Worm (Caenorhabditis elegans): ENCODE data around the gene ckb-4.

Gene ckb-4

DNA sequence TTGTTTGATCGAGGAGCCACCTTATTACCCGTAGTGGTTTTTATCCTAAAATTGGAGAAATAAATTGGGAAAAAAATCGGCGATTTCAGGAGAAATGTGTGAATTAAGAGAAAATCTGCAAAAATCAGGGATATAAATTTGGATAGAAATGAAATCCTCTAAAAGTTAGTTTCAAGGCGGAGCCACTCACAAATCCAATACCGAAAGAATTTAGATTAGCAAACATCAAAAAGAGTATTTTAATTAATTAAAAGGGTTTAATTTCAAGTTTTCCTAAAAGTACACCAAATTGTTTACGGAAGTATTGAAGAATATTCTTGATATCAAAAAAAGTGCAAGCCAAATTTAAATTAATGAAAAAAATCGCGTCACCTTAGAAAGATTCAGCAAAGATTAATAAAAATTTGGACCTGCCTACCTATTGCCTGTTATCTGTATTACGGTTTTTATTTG lies 12.7 kb upstream of the ckb-4 start, which contains the start of gene F22F7.8:
F22F7.8 (minus strand) TSS at position 51 of the 453 bp plus-strand sequence.
- TF ChIP-seq B0035.1 (tag; optimal IDR thresholded peaks at IDR 0.05) (no peak), B0019.2 (GFP tag; conservative IDR thresholded peaks at IDR 0.05) (no peak), madf-8 (GFP tag; conservative IDR thresholded peaks at IDR 0.05) (no peak), D2030.7 (GFP tag; IDR thresholded peaks at IDR 0.05) (no peak), hlh-12 (tag; optimal IDR thresholded peaks at IDR 0.05) (no peak), F57C9.4 (tag; optimal IDR thresholded peaks at IDR 0.05) (no peak), nhr-27 (tag; optimal IDR thresholded peaks at IDR 0.05) (no peak), nhr-120 (GFP tag; IDR thresholded peaks at IDR 0.05) (no peak), lag-1 (GFP tag; IDR thresholded peaks at IDR 0.05) (no peak), aptf-2 (GFP tag; conservative IDR thresholded peaks at IDR 0.05) (no peak), lin-40 (tag; optimal IDR thresholded peaks at IDR 0.05) (no peak), pha-4 (tag; optimal IDR thresholded peaks at IDR 0.05) (no peak), ztf-22 (GFP tag; optimal IDR thresholded peaks at IDR 0.05) (no peak), C17E4.6 (GFP tag; IDR thresholded peaks at IDR 0.05) (no peak), cebp-1 (GFP tag; IDR thresholded peaks at IDR 0.05) (no peak), cebp-1 (tag; optimal IDR thresholded peaks at IDR 0.05) (no peak), mel-28 (tag; optimal IDR thresholded peaks at IDR 0.05; ENCODE audit: borderline replicate concordance) (no peak)

DNA sequence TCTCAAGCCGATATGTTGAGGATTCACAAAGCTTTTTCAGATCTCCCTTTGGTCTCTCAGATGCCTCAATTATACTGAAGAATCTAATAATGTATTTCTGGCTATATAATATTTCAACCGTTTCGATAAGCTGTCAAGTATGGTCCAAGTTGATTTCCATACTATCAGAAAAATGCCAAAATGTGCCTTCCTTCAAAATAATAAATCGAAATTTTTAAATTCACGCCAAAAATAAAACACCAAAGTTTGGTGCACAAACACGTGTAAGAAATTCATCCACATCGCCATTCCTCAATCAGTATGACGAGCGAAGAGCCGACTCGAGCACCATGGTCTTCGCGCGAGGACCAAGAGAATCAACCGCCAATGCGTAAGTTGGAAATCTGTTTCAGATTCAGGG lies 10.3 kb upstream of the ckb-4 start, which contains the start of gene F22F7.11:
F22F7.11 (plus strand) TSS at position 301 of the 400 bp plus-strand sequence.
- TF ChIP-seq tlf-1 (GFP tag; optimal IDR thresholded peaks at IDR 0.05): no peak
- no peak for TF ChIP-seq nfyb-1 (GFP tag; IDR thresholded peaks at IDR 0.05)
- TF ChIP-seq lag-1 (GFP tag; IDR thresholded peaks at IDR 0.05): no peak
- no peak for TF ChIP-seq B0019.2 (GFP tag; conservative IDR thresholded peaks at IDR 0.05)
- TF ChIP-seq ztf-18 (tag; optimal IDR thresholded peaks at IDR 0.05): no peak
- TF ChIP-seq nfya-2 (GFP tag; IDR thresholded peaks at IDR 0.05): no peak
- no peak for TF ChIP-seq Y67H2A.10 (GFP tag; conservative IDR thresholded peaks at IDR 0.05)
- TF ChIP-seq mxl-1 (tag; optimal IDR thresholded peaks at IDR 0.05): no peak
- no peak for TF ChIP-seq nfya-1 (tag; optimal IDR thresholded peaks at IDR 0.05; ENCODE audit: borderline replicate concordance, insufficient read depth)
- no peak for TF ChIP-seq dox-1 (GFP tag; IDR thresholded peaks at IDR 0.05)
- no peak for TF ChIP-seq nhr-80 (tag; optimal IDR thresholded peaks at IDR 0.05)
- no peak for TF ChIP-seq B0336.3 (GFP tag; IDR thresholded peaks at IDR 0.05)
- no peak for TF ChIP-seq ekl-4 (GFP tag; IDR thresholded peaks at IDR 0.05)
- no peak for TF ChIP-seq Y53F4B.3 (GFP tag; IDR thresholded peaks at IDR 0.05)
- TF ChIP-seq athp-1 (tag; optimal IDR thresholded peaks at IDR 0.05): no peak
- no peak for TF ChIP-seq ceh-27 (GFP tag; optimal IDR thresholded peaks at IDR 0.05)
- TF ChIP-seq lin-35 (GFP tag; optimal IDR thresholded peaks at IDR 0.05): no peak

DNA sequence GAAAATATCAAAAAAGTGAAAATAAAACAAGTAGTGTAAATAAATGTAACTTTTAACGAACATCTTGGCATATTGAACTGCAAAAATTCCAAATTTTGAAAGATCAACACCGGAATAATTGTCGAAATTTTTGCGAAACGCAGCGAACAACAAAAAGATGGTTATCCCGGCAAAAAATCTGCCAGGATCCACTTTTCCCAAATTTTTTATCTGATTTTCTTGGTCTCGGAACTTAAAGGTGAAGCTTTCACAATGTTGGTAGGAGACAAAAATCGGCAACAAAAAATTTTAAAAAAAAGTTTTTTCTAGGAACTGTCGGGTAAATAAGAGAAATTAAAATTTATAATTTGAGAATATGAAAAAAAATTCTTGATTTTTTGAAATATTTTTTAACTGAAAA lies 9.3 kb upstream of the ckb-4 start, which contains the start of gene bgnt-1.2:
bgnt-1.2 (minus strand) TSS at position 101 of the 400 bp plus-strand sequence.
- no peak for TF ChIP-seq hmg-1.2 (GFP tag; IDR thresholded peaks at IDR 0.05)
- no peak for TF ChIP-seq F10E7.11 (tag; optimal IDR thresholded peaks at IDR 0.05)
- no peak for TF ChIP-seq ceh-40 (GFP tag; IDR thresholded peaks at IDR 0.05)
- no peak for TF ChIP-seq ccch-3 (GFP tag; optimal IDR thresholded peaks at IDR 0.05)
- TF ChIP-seq madf-8 (GFP tag; conservative IDR thresholded peaks at IDR 0.05): no peak
- TF ChIP-seq ztf-26 (tag; optimal IDR thresholded peaks at IDR 0.05): no peak
- TF ChIP-seq efl-1 (GFP tag; optimal IDR thresholded peaks at IDR 0.05): no peak
- TF ChIP-seq tbp1 (GFP tag; optimal IDR thresholded peaks at IDR 0.05): no peak
- TF ChIP-seq F55B11.4 (tag; optimal IDR thresholded peaks at IDR 0.05; ENCODE audit: borderline replicate concordance, insufficient read depth): no peak
- no peak for TF ChIP-seq snpc-1.1 (tag; optimal IDR thresholded peaks at IDR 0.05; ENCODE audit: insufficient read depth)
- TF ChIP-seq Y53F4B.3 (GFP tag; IDR thresholded peaks at IDR 0.05): no peak
- TF ChIP-seq hrde-1 (tag; optimal IDR thresholded peaks at IDR 0.05; ENCODE audit: borderline replicate concordance): no peak
- no peak for TF ChIP-seq F37B4.10 (GFP tag; IDR thresholded peaks at IDR 0.05)

All from whole organism, young adult.